Fruit fly (Drosophila melanogaster) whole organism, wandering third instar larva: ENCODE results near the gene CG7379.
A peak's percentile ranks its signal among the peaks of the same experiment; 100 is the strongest.

Experiments
- Abd-B ChIP-seq: fragments of >200 bp; optimal IDR thresholded peaks from 2 replicates; lab custom pipeline; 2017; ENCODE audit warnings: missing biosample characterization, missing genetic modification characterization
- CG32264 ChIP-seq: fragments of 200-800 bp; sonication (Bioruptor generic); optimal IDR thresholded peaks from 2 replicates; lab custom pipeline; 2016; ENCODE audit warnings: missing biosample characterization, missing genetic modification characterization
- CG9705 ChIP-seq: fragments of 200-800 bp; sonication (Bioruptor generic); optimal IDR thresholded peaks from 2 replicates; lab custom pipeline; 2018; ENCODE audit warnings: missing biosample characterization, mild to moderate bottlenecking, missing genetic modification characterization
- CrebA ChIP-seq: fragments of 200-800 bp; sonication (Bioruptor generic); optimal IDR thresholded peaks from 2 replicates; lab custom pipeline; 2016; ENCODE audit warnings: missing biosample characterization, mild to moderate bottlenecking, missing genetic modification characterization, borderline replicate concordance
- Dfd ChIP-seq: fragments of >200 bp; optimal IDR thresholded peaks from 2 replicates; lab custom pipeline; 2017; ENCODE audit warnings: missing biosample characterization, missing genetic modification characterization
- Dif ChIP-seq: fragments of 200-275, 200-300 bp; sonication (Bioruptor generic); optimal IDR thresholded peaks from 2 replicates; lab custom pipeline; 2018; ENCODE audit warnings: missing biosample characterization, missing genetic modification characterization; ENCODE audit not compliant: partially characterized antibody
- GATAd ChIP-seq: sonication (Bioruptor generic); optimal IDR thresholded peaks from 2 replicates; lab custom pipeline; 2016; ENCODE audit warnings: missing biosample characterization, missing genetic modification characterization
- HLH106 ChIP-seq: fragments of 200-800 bp; optimal IDR thresholded peaks from 3 replicates; lab custom pipeline; 2019; ENCODE audit warnings: missing biosample characterization, mild to moderate bottlenecking, missing genetic modification characterization, moderate library complexity
- Hnf4 ChIP-seq: fragments of 200-800 bp; sonication (Bioruptor generic); optimal IDR thresholded peaks from 2 replicates; lab custom pipeline; 2016; ENCODE audit warnings: missing biosample characterization, mild to moderate bottlenecking, missing genetic modification characterization
- Hr78 ChIP-seq: fragments of >200 bp; optimal IDR thresholded peaks from 2 replicates; lab custom pipeline; 2017; ENCODE audit warnings: missing biosample characterization, missing genetic modification characterization
- Hr83 ChIP-seq: fragments of 200-300 bp; sonication (Bioruptor generic); optimal IDR thresholded peaks from 2 replicates; lab custom pipeline; 2016; ENCODE audit warnings: missing biosample characterization, mild to moderate bottlenecking, missing genetic modification characterization, moderate library complexity; ENCODE audit not compliant: poor library complexity, severe bottlenecking
- Jra ChIP-seq: sonication (Bioruptor generic); optimal IDR thresholded peaks from 2 replicates; lab custom pipeline; 2016; ENCODE audit warnings: missing biosample characterization, missing genetic modification characterization
- Mio ChIP-seq: sonication (Bioruptor generic); optimal IDR thresholded peaks from 2 replicates; lab custom pipeline; 2016; ENCODE audit warnings: missing biosample characterization, missing genetic modification characterization
- Myc ChIP-seq: fragments of >200 bp; optimal IDR thresholded peaks from 2 replicates; lab custom pipeline; 2017
- N ChIP-seq: fragments of >200 bp; optimal IDR thresholded peaks from 2 replicates; lab custom pipeline; 2018; ENCODE audit warnings: missing biosample characterization, missing external identifiers, missing genetic modification characterization
- OdsH ChIP-seq: fragments of 200-800 bp; sonication (Bioruptor generic); optimal IDR thresholded peaks from 2 replicates; lab custom pipeline; 2016; ENCODE audit warnings: missing biosample characterization, mild to moderate bottlenecking, missing genetic modification characterization
- Rel ChIP-seq, 2 experiments: fragments of 200-800 bp; sonication (Bioruptor generic) in 1 of 2; optimal IDR thresholded peaks; 2 replicates in 1 of 2; 3 replicates in 1 of 2; lab custom pipeline; 2016 to 2019; ENCODE audit warnings: mild to moderate bottlenecking in 2 of 2, missing biosample characterization in 2 of 2, missing genetic modification characterization in 2 of 2, moderate library complexity in 1 of 2
- Sp1 ChIP-seq: fragments of 200-800 bp; sonication (Bioruptor generic); optimal IDR thresholded peaks from 3 replicates; lab custom pipeline; 2019; ENCODE audit warnings: missing biosample characterization, mild to moderate bottlenecking, missing genetic modification characterization, moderate library complexity
- Vsx2 ChIP-seq: fragments of 200-300, 225-300 bp; sonication (Bioruptor generic); optimal IDR thresholded peaks from 2 replicates; lab custom pipeline; 2018; ENCODE audit warnings: missing biosample characterization, missing genetic modification characterization; ENCODE audit not compliant: partially characterized antibody
- br ChIP-seq: fragments of 200-800 bp; sonication (Bioruptor generic); optimal IDR thresholded peaks from 2 replicates; lab custom pipeline; 2016; ENCODE audit warnings: missing biosample characterization, missing genetic modification characterization
- brk ChIP-seq: fragments of 200-800 bp; sonication (Bioruptor generic); optimal IDR thresholded peaks from 2 replicates; lab custom pipeline; 2016; ENCODE audit warnings: missing biosample characterization, mild to moderate bottlenecking, missing genetic modification characterization
- dl ChIP-seq, 2 experiments: fragments of 175-275, 200-275 bp in 1 of 2; fragments of 200-275 bp in 1 of 2; sonication (Bioruptor generic); optimal IDR thresholded peaks; lab custom pipeline; 2018; ENCODE audit warnings: mild to moderate bottlenecking in 2 of 2, missing biosample characterization in 2 of 2, missing genetic modification characterization in 2 of 2, moderate library complexity in 2 of 2; ENCODE audit not compliant: partially characterized antibody in 2 of 2, insufficient read depth in 1 of 2
- dmrt93B ChIP-seq: fragments of 200-800 bp; sonication (Bioruptor generic); optimal IDR thresholded peaks from 2 replicates; lab custom pipeline; 2018; ENCODE audit warnings: missing biosample characterization, mild to moderate bottlenecking, missing genetic modification characterization
- dsf ChIP-seq: sonication (Bioruptor generic); optimal IDR thresholded peaks from 2 replicates; lab custom pipeline; 2016; ENCODE audit warnings: missing biosample characterization, missing genetic modification characterization, borderline replicate concordance
- ey ChIP-seq: fragments of 200-800 bp; sonication (Bioruptor generic); optimal IDR thresholded peaks from 2 replicates; lab custom pipeline; 2016; ENCODE audit warnings: missing biosample characterization, missing genetic modification characterization
- foxo ChIP-seq, 2 experiments: fragments of 200-800 bp; sonication (Bioruptor generic); optimal IDR thresholded peaks; 2 replicates in 1 of 2; 3 replicates in 1 of 2; lab custom pipeline; 2016 to 2017; ENCODE audit warnings: missing biosample characterization in 2 of 2, missing genetic modification characterization in 2 of 2
- fru ChIP-seq: fragments of 200-800 bp; sonication (Bioruptor generic); optimal IDR thresholded peaks from 3 replicates; lab custom pipeline; 2016; ENCODE audit warnings: missing biosample characterization, mild to moderate bottlenecking, missing genetic modification characterization
- h ChIP-seq: fragments of 200-800 bp; sonication (Bioruptor generic); optimal IDR thresholded peaks from 3 replicates; lab custom pipeline; 2016; ENCODE audit warnings: missing biosample characterization, mild to moderate bottlenecking, missing genetic modification characterization
- jim ChIP-seq: fragments of 175-275, 200-325 bp; sonication (Bioruptor generic); optimal IDR thresholded peaks from 2 replicates; lab custom pipeline; 2016; ENCODE audit warnings: missing biosample characterization, mild to moderate bottlenecking, missing genetic modification characterization
- lola ChIP-seq: fragments of >200 bp; optimal IDR thresholded peaks from 2 replicates; lab custom pipeline; 2017; ENCODE audit warnings: missing biosample characterization, missing genetic modification characterization
- pan ChIP-seq: fragments of >200 bp; optimal IDR thresholded peaks from 2 replicates; lab custom pipeline; 2017
- psq ChIP-seq: fragments of 200-800 bp; sonication (Bioruptor generic); optimal IDR thresholded peaks from 3 replicates; lab custom pipeline; 2017; ENCODE audit warnings: missing biosample characterization, mild to moderate bottlenecking, missing genetic modification characterization, moderate library complexity
- rgr ChIP-seq: fragments of 200-800 bp; sonication (Bioruptor generic); optimal IDR thresholded peaks from 3 replicates; lab custom pipeline; 2016; ENCODE audit warnings: missing biosample characterization, mild to moderate bottlenecking, missing genetic modification characterization
- sage ChIP-seq: fragments of 200-800 bp; sonication (Bioruptor generic); optimal IDR thresholded peaks from 2 replicates; lab custom pipeline; 2016; ENCODE audit warnings: missing biosample characterization, mild to moderate bottlenecking, missing genetic modification characterization
- sv ChIP-seq: fragments of 200-800 bp; sonication (Bioruptor generic); optimal IDR thresholded peaks from 3 replicates; lab custom pipeline; 2016; ENCODE audit warnings: missing biosample characterization, missing genetic modification characterization
- tai ChIP-seq: sonication (Bioruptor generic); optimal IDR thresholded peaks from 2 replicates; lab custom pipeline; 2016; ENCODE audit warnings: missing biosample characterization, missing genetic modification characterization
- usp ChIP-seq: fragments of >200 bp; optimal IDR thresholded peaks from 2 replicates; lab custom pipeline; 2017; ENCODE audit warnings: missing biosample characterization, missing genetic modification characterization
- woc ChIP-seq: sonication (Bioruptor generic); optimal IDR thresholded peaks from 2 replicates; lab custom pipeline; 2016; ENCODE audit warnings: missing biosample characterization, mild to moderate bottlenecking, missing genetic modification characterization

The CG7379 gene

DNA sequence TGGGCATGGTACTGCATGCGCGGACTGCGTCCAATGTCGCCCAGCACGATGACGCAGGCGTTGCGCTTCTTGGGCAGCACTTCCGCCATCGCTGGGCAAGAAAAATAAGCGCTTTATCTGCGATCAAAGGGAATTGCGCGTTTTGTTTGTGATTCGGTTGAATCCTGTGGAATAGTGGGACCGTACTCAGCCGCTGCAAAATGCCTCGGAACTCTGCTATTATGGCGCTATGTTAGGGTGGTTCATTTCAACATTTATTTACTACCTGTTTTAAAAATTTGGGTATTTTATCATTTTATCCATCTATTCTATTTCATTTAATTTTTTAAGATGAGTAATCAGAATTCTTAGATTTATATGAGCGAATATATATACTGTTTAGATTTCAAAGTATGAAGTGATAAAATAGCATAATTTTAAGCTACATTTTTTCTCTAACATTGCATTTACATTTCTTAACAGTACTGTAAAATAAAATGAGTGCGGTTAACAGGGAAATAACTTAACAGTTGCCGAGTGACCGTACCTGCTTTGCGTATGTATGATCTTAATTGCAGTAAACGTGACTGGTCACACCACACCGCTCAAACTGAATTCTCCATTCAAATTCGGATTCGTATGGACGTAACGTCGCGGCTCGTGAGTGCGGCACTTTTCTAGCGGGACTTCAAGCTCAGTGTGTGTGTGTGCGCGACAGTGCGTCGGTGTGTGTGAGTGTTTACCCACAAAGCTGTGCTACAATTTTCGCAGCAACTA, 13.0 kb upstream of the CG7379 start, which contains the start of the genes Alg1 and tinc:
Alg1 (minus strand) TSS at position 184 of the 756 bp plus-strand sequence.
tinc (plus strand) TSS at position 591 of the 756 bp plus-strand sequence.
- TF ChIP-seq Hnf4 (GFP tag; lab: Kevin White, UChicago) (no peak), Sp1 (GFP tag; lab: Kevin White, UChicago) (peak; percentile 74), CG32264 (no peak), br (GFP tag; lab: Kevin White, UChicago) (no peak), GATAd (GFP tag; lab: Kevin White, UChicago) (no peak), ey (GFP tag; lab: Kevin White, UChicago) (peak; percentile 53), dmrt93B (GFP tag; lab: Kevin White, UChicago) (no peak), fru (GFP tag; lab: Kevin White, UChicago) (peak; percentile 13), dl (GFP tag; optimal IDR thresholded peaks at IDR 0.05; lab: Kevin White, UChicago; ENCODE audit: insufficient read depth in 1 of 2, partially characterized antibody in 2 of 2) (no peak), N (GFP tag; lab: Kevin White, UChicago) (no peak), tai (GFP tag; lab: Kevin White, UChicago) (no peak), lola (GFP tag; lab: Kevin White, UChicago) (no peak), Jra (peak; percentile 37), foxo (GFP tag; optimal IDR thresholded peaks at IDR 0.05; lab: Kevin White, UChicago) (peak in 1 of 2 experiments; percentile 78), Dfd (GFP tag; lab: Kevin White, UChicago) (no peak), HLH106 (peak; percentile 82), rgr (GFP tag; lab: Kevin White, UChicago) (peak; percentile 60), usp (no peak), Vsx2 (GFP tag; lab: Kevin White, UChicago) (no peak), sage (no peak), Rel (GFP tag; optimal IDR thresholded peaks at IDR 0.05; lab: Kevin White, UChicago) (no peak), Rel (tag; optimal IDR thresholded peaks at IDR 0.05; lab: Kevin White, UChicago) (peak; percentile 37), Myc (lab: Kevin White, UChicago) (peak; percentile 41), jim (GFP tag; lab: Kevin White, UChicago) (no peak), Mio (no peak), psq (GFP tag; lab: Kevin White, UChicago) (peak; percentile 48), Hr83 (GFP tag; lab: Kevin White, UChicago) (no peak), woc (GFP tag; lab: Kevin White, UChicago) (no peak), brk (no peak), sv (GFP tag; lab: Kevin White, UChicago) (peak; percentile 58), h (GFP tag; lab: Kevin White, UChicago) (no peak), dsf (GFP tag; lab: Kevin White, UChicago) (peak; percentile 21), OdsH (GFP tag; lab: Kevin White, UChicago) (peak; percentile 64), CG9705 (GFP tag; lab: Kevin White, UChicago) (peak; percentile 19), Dif (GFP tag; lab: Kevin White, UChicago) (no peak), Abd-B (no peak), Hr78 (GFP tag; lab: Kevin White, UChicago) (no peak), pan (lab: Kevin White, UChicago) (no peak), CrebA (GFP tag; lab: Kevin White, UChicago) (no peak)

DNA sequence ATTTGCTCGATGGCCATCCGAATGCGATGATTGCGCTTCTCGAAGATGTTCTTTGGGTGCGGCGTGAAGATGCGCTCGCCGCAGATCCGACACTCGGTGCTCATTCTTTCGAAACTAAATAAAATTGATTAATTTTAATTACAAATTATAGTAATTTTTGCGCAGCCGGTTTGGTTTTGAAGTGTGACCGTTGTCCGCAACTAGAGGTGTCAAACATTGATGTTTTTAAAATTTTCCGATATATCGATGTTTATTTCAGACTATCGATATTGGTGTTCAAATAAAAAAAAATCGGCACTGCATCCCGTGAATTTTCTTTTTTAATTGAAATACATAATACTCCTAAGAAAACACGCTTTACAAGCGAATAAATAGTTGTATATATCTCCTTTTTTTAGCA, 10.9 kb upstream of the CG7379 start, which contains the start of gene Odj:
Odj (minus strand) TSS at position 209 of the 400 bp plus-strand sequence.
- TF ChIP-seq Hr83 (GFP tag; lab: Kevin White, UChicago) (peak; percentile 72), Myc (lab: Kevin White, UChicago) (no peak)
